ENCODE assay signal across 4 worm cellular contexts in the genomic region with DNA sequence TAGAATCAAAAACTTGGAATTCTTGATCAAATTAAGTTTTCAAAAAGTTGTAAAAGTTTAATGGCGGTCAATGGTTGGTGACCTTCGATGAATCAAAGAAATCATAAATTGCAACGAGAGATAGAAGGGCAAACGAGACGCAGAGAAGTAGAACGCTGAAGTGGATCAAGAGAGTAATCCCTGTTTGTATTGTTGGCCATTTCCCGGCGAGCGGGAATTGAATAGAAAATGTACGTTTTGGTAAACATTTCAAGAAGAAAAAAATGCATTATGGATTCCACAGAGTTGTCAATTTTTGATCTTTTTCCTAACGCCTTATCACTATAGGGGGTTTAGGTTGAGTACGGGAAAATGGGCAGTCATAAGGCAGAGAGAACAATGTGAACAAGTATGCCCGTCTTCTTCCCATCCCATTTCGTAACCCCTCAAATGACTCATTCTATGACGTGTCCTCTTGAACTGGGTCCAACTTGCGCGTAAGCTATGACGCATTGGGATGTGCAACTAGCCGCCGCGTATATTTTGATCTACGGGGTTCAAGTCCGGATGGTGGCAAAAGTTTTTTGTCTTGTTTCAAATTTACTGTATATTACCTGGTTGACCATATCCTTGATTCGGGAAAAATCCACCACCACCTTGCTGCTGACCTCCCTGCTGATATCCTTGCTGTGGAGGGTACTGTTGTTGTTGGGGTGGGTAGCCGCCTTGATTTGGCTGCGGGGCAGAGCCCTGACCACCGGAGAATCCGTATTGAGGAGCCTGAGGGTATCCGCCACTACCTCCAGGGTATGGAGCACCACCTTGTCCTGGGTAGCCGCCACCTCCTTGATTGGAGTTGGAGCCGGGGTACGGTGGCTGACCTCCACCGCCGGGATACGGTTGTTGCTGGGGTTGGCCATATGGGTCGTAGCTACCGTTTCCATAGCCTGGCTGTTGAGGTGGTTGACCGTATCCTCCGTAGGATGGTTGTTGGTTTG.
TF ChIP-seq lines count a peak whose summit lies in the region.

No protein-coding gene starts in this region.

TF ChIP-seq in whole organism, L1 larva, 84 proteins besides CTCF, POLR2A, EP300 and RAD21 (continued from another document and continues in another):
- peak; percentile 31 for TF ChIP-seq mep-1 (tag; optimal IDR thresholded peaks at IDR 0.05; lab: Kevin White, UChicago)
- no peak for TF ChIP-seq nhr-84 (tag; optimal IDR thresholded peaks at IDR 0.05; lab: Kevin White, UChicago)
- TF ChIP-seq grh-1 (GFP tag; IDR thresholded peaks at IDR 0.05; lab: Robert Waterston, UW) = no peak
- TF ChIP-seq fos-1 (tag; optimal IDR thresholded peaks at IDR 0.05; lab: Kevin White, UChicago) = no peak
- no peak for TF ChIP-seq nhr-76 (tag; optimal IDR thresholded peaks at IDR 0.05; lab: Kevin White, UChicago)
- peak in 1 of 2 experiments; percentile 1 for TF ChIP-seq lsy-2 (tag; optimal IDR thresholded peaks at IDR 0.05; lab: Kevin White, UChicago)
- TF ChIP-seq egl-27 (tag; optimal IDR thresholded peaks at IDR 0.05; lab: Kevin White, UChicago) = peak in 1 of 2 experiments; percentile 35
- no peak for TF ChIP-seq snpc-4 (tag; optimal IDR thresholded peaks at IDR 0.05; lab: Kevin White, UChicago)
- TF ChIP-seq nhr-47 (tag; optimal IDR thresholded peaks at IDR 0.05; lab: Kevin White, UChicago) = no peak
- peak; percentile 35 for TF ChIP-seq snu-23 (GFP tag; optimal IDR thresholded peaks at IDR 0.05; lab: Kevin White, UChicago)
- no peak for TF ChIP-seq irx-1 (tag; optimal IDR thresholded peaks at IDR 0.05; lab: Kevin White, UChicago)
- no peak for TF ChIP-seq ztf-4 (tag; optimal IDR thresholded peaks at IDR 0.05; lab: Kevin White, UChicago)
- no peak for TF ChIP-seq unc-86 (tag; optimal IDR thresholded peaks at IDR 0.05; lab: Kevin White, UChicago)
- no peak for TF ChIP-seq lin-39 (tag; optimal IDR thresholded peaks at IDR 0.05; lab: Kevin White, UChicago)
- TF ChIP-seq mdl-1 (tag; optimal IDR thresholded peaks at IDR 0.05; lab: Kevin White, UChicago) = no peak
- TF ChIP-seq fkh-4 (tag; optimal IDR thresholded peaks at IDR 0.05; lab: Kevin White, UChicago; ENCODE audit: borderline replicate concordance) = no peak
- TF ChIP-seq nhr-12 (tag; optimal IDR thresholded peaks at IDR 0.05; lab: Kevin White, UChicago) = no peak
- no peak for TF ChIP-seq dsc-1 (tag; optimal IDR thresholded peaks at IDR 0.05; lab: Kevin White, UChicago)
- TF ChIP-seq nhr-20 (tag; optimal IDR thresholded peaks at IDR 0.05; lab: Kevin White, UChicago) = peak; percentile 10
- no peak for TF ChIP-seq nhr-90 (tag; optimal IDR thresholded peaks at IDR 0.05; lab: Kevin White, UChicago; ENCODE audit: poor library complexity)
- TF ChIP-seq nhr-71 (tag; optimal IDR thresholded peaks at IDR 0.05; lab: Kevin White, UChicago) = peak; percentile 27
- TF ChIP-seq C04F5.9 (tag; optimal IDR thresholded peaks at IDR 0.05; lab: Kevin White, UChicago) = no peak
- no peak for TF ChIP-seq mab-9 (GFP tag; IDR thresholded peaks at IDR 0.05; lab: Robert Waterston, UW)
- no peak for TF ChIP-seq pax-3 (tag; optimal IDR thresholded peaks at IDR 0.05; lab: Kevin White, UChicago)
- TF ChIP-seq dpl-1 (GFP tag; optimal IDR thresholded peaks at IDR 0.05; lab: Kevin White, UChicago) = no peak
- TF ChIP-seq nhr-85 (tag; lab: Kevin White, UChicago) = peak; percentile 69
- no peak for TF ChIP-seq hpl-2 (GFP tag; optimal IDR thresholded peaks at IDR 0.05; lab: Kevin White, UChicago)
- TF ChIP-seq isw-1 (GFP tag; IDR thresholded peaks at IDR 0.05; lab: Robert Waterston, UW) = no peak
- TF ChIP-seq swsn-7 (tag; optimal IDR thresholded peaks at IDR 0.05; lab: Kevin White, UChicago) = no peak
- TF ChIP-seq ces-1 (GFP tag; optimal IDR thresholded peaks at IDR 0.05; lab: Kevin White, UChicago) = no peak
- no peak for TF ChIP-seq alr-1 (tag; optimal IDR thresholded peaks at IDR 0.05; lab: Kevin White, UChicago; ENCODE audit: borderline replicate concordance)

TF ChIP-seq in whole organism, L2 larva, 48 proteins besides CTCF, POLR2A, EP300 and RAD21 (continued from another document):
- peak; percentile 31 for TF ChIP-seq ama-1 (optimal IDR thresholded peaks at IDR 0.05; lab: Kevin White, UChicago)
- TF ChIP-seq fos-1 (tag; optimal IDR thresholded peaks at IDR 0.05; lab: Kevin White, UChicago) = peak; percentile 38
- peak; percentile 0 for TF ChIP-seq sma-3 (GFP tag; optimal IDR thresholded peaks at IDR 0.05; lab: Kevin White, UChicago)
- TF ChIP-seq nhr-6 (tag; optimal IDR thresholded peaks at IDR 0.05; lab: Kevin White, UChicago) = peak; percentile 1

TF ChIP-seq in whole organism, L3 larva, 47 proteins besides CTCF, POLR2A, EP300 and RAD21 (continued from another document):
- TF ChIP-seq fkh-10 (GFP tag; optimal IDR thresholded peaks at IDR 0.05; lab: Kevin White, UChicago) = no peak
- no peak for TF ChIP-seq nhr-43 (tag; optimal IDR thresholded peaks at IDR 0.05; lab: Kevin White, UChicago; ENCODE audit: poor library complexity, severe bottlenecking)
- TF ChIP-seq ceh-9 (tag; optimal IDR thresholded peaks at IDR 0.05; lab: Kevin White, UChicago) = no peak
- no peak for TF ChIP-seq nhr-25 (tag; optimal IDR thresholded peaks at IDR 0.05; lab: Kevin White, UChicago)
- no peak for TF ChIP-seq aly-2 (tag; optimal IDR thresholded peaks at IDR 0.05; lab: Kevin White, UChicago)
- no peak for TF ChIP-seq unc-62 (GFP tag; optimal IDR thresholded peaks at IDR 0.05; lab: Kevin White, UChicago)
- TF ChIP-seq R02D3.7 (tag; optimal IDR thresholded peaks at IDR 0.05; lab: Kevin White, UChicago) = no peak
- peak; percentile 24 for TF ChIP-seq pqm-1 (tag; optimal IDR thresholded peaks at IDR 0.05; lab: Kevin White, UChicago)
- TF ChIP-seq nhr-28 (tag; optimal IDR thresholded peaks at IDR 0.05; lab: Kevin White, UChicago) = no peak
- TF ChIP-seq nfya-1 (tag; optimal IDR thresholded peaks at IDR 0.05; lab: Kevin White, UChicago; ENCODE audit: insufficient read depth) = no peak
- no peak for TF ChIP-seq lin-15B (tag; optimal IDR thresholded peaks at IDR 0.05; lab: Kevin White, UChicago)
- TF ChIP-seq unc-39 (tag; optimal IDR thresholded peaks at IDR 0.05; lab: Kevin White, UChicago) = no peak
- no peak for TF ChIP-seq nhr-77 (tag; optimal IDR thresholded peaks at IDR 0.05; lab: Kevin White, UChicago)
- no peak for TF ChIP-seq nhr-11 (tag; optimal IDR thresholded peaks at IDR 0.05; lab: Kevin White, UChicago)
- no peak for TF ChIP-seq ztf-11 (tag; optimal IDR thresholded peaks at IDR 0.05; lab: Kevin White, UChicago)
- TF ChIP-seq nhr-76 (tag; optimal IDR thresholded peaks at IDR 0.05; lab: Kevin White, UChicago) = no peak
- TF ChIP-seq elt-1 (tag; optimal IDR thresholded peaks at IDR 0.05; lab: Kevin White, UChicago) = no peak
- TF ChIP-seq jun-1 (tag; optimal IDR thresholded peaks at IDR 0.05; lab: Kevin White, UChicago) = peak; percentile 34
- no peak for TF ChIP-seq ceh-28 (tag; optimal IDR thresholded peaks at IDR 0.05; lab: Kevin White, UChicago)
- TF ChIP-seq egl-5 (tag; optimal IDR thresholded peaks at IDR 0.05; lab: Kevin White, UChicago) = no peak
- no peak for TF ChIP-seq elt-2 (tag; optimal IDR thresholded peaks at IDR 0.05; lab: Kevin White, UChicago)
- TF ChIP-seq nhr-23 (tag; optimal IDR thresholded peaks at IDR 0.05; lab: Kevin White, UChicago) = peak; percentile 24
TF ChIP-seq in whole organism, L3 larva: peak in this region for 5.

TF ChIP-seq in whole organism, L4 larva, 104 proteins besides CTCF, POLR2A, EP300 and RAD21 (continued from another document):
- no peak for TF ChIP-seq pha-4 (GFP tag; IDR thresholded peaks at IDR 0.05; lab: Robert Waterston, UW)
- peak; percentile 49 for TF ChIP-seq pha-4 (tag; optimal IDR thresholded peaks at IDR 0.05; lab: Kevin White, UChicago)
- TF ChIP-seq hlh-11 (tag; optimal IDR thresholded peaks at IDR 0.05; lab: Kevin White, UChicago) = peak; percentile 0
- peak; percentile 7 for TF ChIP-seq nhr-28 (tag; optimal IDR thresholded peaks at IDR 0.05; lab: Kevin White, UChicago)
- TF ChIP-seq unc-130 (GFP tag; optimal IDR thresholded peaks at IDR 0.05; lab: Kevin White, UChicago) = no peak
- TF ChIP-seq F49E8.2 (tag; optimal IDR thresholded peaks at IDR 0.05; lab: Kevin White, UChicago; ENCODE audit: borderline replicate concordance) = no peak
- no peak for TF ChIP-seq madf-5 (GFP tag; IDR thresholded peaks at IDR 0.05; lab: Robert Waterston, UW)
- no peak for TF ChIP-seq fkh-10 (GFP tag; optimal IDR thresholded peaks at IDR 0.05; lab: Kevin White, UChicago)
- TF ChIP-seq pqm-1 (tag; optimal IDR thresholded peaks at IDR 0.05; lab: Kevin White, UChicago) = no peak
- no peak for TF ChIP-seq zfp-3 (GFP tag; conservative IDR thresholded peaks at IDR 0.05; lab: Robert Waterston, UW)
- TF ChIP-seq cey-2 (tag; optimal IDR thresholded peaks at IDR 0.05; lab: Kevin White, UChicago; ENCODE audit: borderline replicate concordance, insufficient read depth) = no peak
- peak; percentile 21; the same call in 1 of the 2 replicates for TF ChIP-seq dmd-6 (GFP tag; IDR thresholded peaks at IDR 0.05; lab: Robert Waterston, UW)
- TF ChIP-seq mes-2 (tag; optimal IDR thresholded peaks at IDR 0.05; lab: Kevin White, UChicago; ENCODE audit: poor library complexity, severe bottlenecking) = no peak
- TF ChIP-seq nhr-10 (tag; optimal IDR thresholded peaks at IDR 0.05; lab: Kevin White, UChicago) = no peak
- no peak for TF ChIP-seq ceh-82 (tag; optimal IDR thresholded peaks at IDR 0.05; lab: Kevin White, UChicago)
- peak in 1 of 2 experiments; percentile 89 for TF ChIP-seq unc-62 (GFP tag; optimal IDR thresholded peaks at IDR 0.05 in 1 of 2; lab: Kevin White, UChicago)
- TF ChIP-seq unc-62 (tag; optimal IDR thresholded peaks at IDR 0.05; lab: Kevin White, UChicago) = no peak
- TF ChIP-seq F26F4.8 (GFP tag; conservative IDR thresholded peaks at IDR 0.05; lab: Robert Waterston, UW) = no peak
- no peak for TF ChIP-seq dpl-1 (GFP tag; optimal IDR thresholded peaks at IDR 0.05; lab: Kevin White, UChicago)
- TF ChIP-seq tag-97 (GFP tag; IDR thresholded peaks at IDR 0.05; lab: Robert Waterston, UW) = no peak
- TF ChIP-seq duxl-1 (tag; optimal IDR thresholded peaks at IDR 0.05; lab: Kevin White, UChicago; ENCODE audit: poor library complexity) = no peak
- no peak for TF ChIP-seq attf-4 (tag; optimal IDR thresholded peaks at IDR 0.05; lab: Kevin White, UChicago)
- TF ChIP-seq hlh-30 (tag; optimal IDR thresholded peaks at IDR 0.05; lab: Kevin White, UChicago; ENCODE audit: insufficient read depth) = peak; percentile 32
- peak; percentile 29 for TF ChIP-seq nhr-6 (tag; optimal IDR thresholded peaks at IDR 0.05; lab: Kevin White, UChicago)
- TF ChIP-seq ztf-7 (tag; optimal IDR thresholded peaks at IDR 0.05; lab: Kevin White, UChicago) = no peak
- TF ChIP-seq mdt-29 (GFP tag; IDR thresholded peaks at IDR 0.05; lab: Robert Waterston, UW) = no peak
- no peak for TF ChIP-seq daf-16 (GFP tag; optimal IDR thresholded peaks at IDR 0.05; lab: Kevin White, UChicago)
- peak; percentile 44 for TF ChIP-seq daf-16 (tag; optimal IDR thresholded peaks at IDR 0.05; lab: Kevin White, UChicago)
- TF ChIP-seq nhr-76 (tag; optimal IDR thresholded peaks at IDR 0.05; lab: Kevin White, UChicago) = no peak
- TF ChIP-seq egl-43 (GFP tag; IDR thresholded peaks at IDR 0.05; lab: Robert Waterston, UW) = no peak
- TF ChIP-seq hmg-1.1 (GFP tag; IDR thresholded peaks at IDR 0.05; lab: Robert Waterston, UW) = no peak
- no peak for TF ChIP-seq mxl-3 (GFP tag; optimal IDR thresholded peaks at IDR 0.05; lab: Kevin White, UChicago)
- TF ChIP-seq Y48G9A.11 (GFP tag; IDR thresholded peaks at IDR 0.05; lab: Robert Waterston, UW) = 0 out of 2 replicates have a peak, but pooled peaks have one; percentile 29
- no peak for TF ChIP-seq lin-38 (GFP tag; IDR thresholded peaks at IDR 0.05; lab: Robert Waterston, UW)
- no peak for TF ChIP-seq nhr-111 (GFP tag; optimal IDR thresholded peaks at IDR 0.05; lab: Kevin White, UChicago)
- TF ChIP-seq set-16 (GFP tag; IDR thresholded peaks at IDR 0.05; lab: Robert Waterston, UW) = peak; percentile 89
- TF ChIP-seq tra-1 (GFP tag; IDR thresholded peaks at IDR 0.05; lab: Robert Waterston, UW) = no peak
